Fruit fly (Drosophila melanogaster): ENCODE results near the gene CG31975.
A peak's percentile ranks its signal among the peaks of the same experiment; 100 is the strongest.

CG31975 gene

DNA sequence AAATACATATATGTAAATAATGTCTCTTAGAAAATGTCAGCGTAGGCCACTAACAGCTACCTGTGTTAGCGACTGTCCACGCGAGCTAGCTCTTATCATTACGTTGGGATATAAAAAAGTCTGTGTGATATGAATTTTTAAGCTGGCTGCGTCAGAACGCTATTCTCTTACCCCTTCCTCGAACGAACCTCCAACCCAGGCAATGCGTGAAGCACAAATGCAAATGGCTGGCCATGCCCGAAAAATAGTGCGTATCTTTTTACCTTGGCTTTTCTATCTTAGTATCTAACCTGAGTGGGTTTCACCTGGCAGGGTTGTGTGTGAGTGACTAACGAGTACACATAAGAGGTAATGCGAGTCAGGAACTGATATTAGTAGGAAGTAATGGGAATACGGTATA is 22.4 kb upstream of the CG31975 start (continued):
- no peak for TF ChIP-seq Mrtf (GFP tag; IDR thresholded peaks at IDR 0.05)
- no peak for TF ChIP-seq CG8290 (GFP tag; optimal IDR thresholded peaks at IDR 0.05)
- peak in 1 of 2 experiments; percentile 30 for TF ChIP-seq CG8290 (tag; optimal IDR thresholded peaks at IDR 0.05)
- TF ChIP-seq CG12769 (tag; optimal IDR thresholded peaks at IDR 0.05) = peak; percentile 3
- no peak for TF ChIP-seq CG15696 (tag; optimal IDR thresholded peaks at IDR 0.05)
- TF ChIP-seq CG16813 (GFP tag; IDR thresholded peaks at IDR 0.05; ENCODE audit: partially characterized antibody) = no peak

DNA sequence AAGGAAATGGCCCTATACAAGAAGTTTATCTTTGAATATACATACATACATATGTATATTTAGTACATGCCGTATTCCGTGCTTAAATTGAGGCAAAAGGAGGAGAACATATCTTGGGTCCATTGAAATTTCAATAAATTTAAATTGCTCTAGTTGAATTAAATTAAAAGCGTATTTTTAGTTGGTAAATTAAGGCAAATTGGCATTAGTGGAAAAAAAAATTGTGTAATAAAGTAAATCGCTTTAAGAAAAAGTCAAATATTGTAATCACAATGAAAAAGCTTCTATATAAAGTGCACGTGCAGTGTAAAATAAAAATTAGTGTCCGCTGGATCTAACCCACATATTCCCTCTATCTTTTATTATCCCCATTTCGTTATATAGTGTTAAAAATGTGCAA is 21.4 kb upstream of the CG31975 start:
- TF ChIP-seq gem (tag; optimal IDR thresholded peaks at IDR 0.05) (peak; percentile 35), dmrt11E (tag; optimal IDR thresholded peaks at IDR 0.05) (peak; percentile 11), Sox102F (GFP tag; optimal IDR thresholded peaks at IDR 0.05) (peak; percentile 2), D19A (tag; optimal IDR thresholded peaks at IDR 0.05) (peak; percentile 59), CG18262 (tag; optimal IDR thresholded peaks at IDR 0.05) (peak; percentile 14), eve (GFP tag; optimal IDR thresholded peaks at IDR 0.05) (peak in 1 of 2 experiments; percentile 69), CG10209 (GFP tag; optimal IDR thresholded peaks at IDR 0.05) (no peak), C15 (GFP tag; IDR thresholded peaks at IDR 0.05) (no peak), bigmax (GFP tag; optimal IDR thresholded peaks at IDR 0.05) (no peak), nmo (GFP tag; optimal IDR thresholded peaks at IDR 0.05) (peak; percentile 2)

DNA sequence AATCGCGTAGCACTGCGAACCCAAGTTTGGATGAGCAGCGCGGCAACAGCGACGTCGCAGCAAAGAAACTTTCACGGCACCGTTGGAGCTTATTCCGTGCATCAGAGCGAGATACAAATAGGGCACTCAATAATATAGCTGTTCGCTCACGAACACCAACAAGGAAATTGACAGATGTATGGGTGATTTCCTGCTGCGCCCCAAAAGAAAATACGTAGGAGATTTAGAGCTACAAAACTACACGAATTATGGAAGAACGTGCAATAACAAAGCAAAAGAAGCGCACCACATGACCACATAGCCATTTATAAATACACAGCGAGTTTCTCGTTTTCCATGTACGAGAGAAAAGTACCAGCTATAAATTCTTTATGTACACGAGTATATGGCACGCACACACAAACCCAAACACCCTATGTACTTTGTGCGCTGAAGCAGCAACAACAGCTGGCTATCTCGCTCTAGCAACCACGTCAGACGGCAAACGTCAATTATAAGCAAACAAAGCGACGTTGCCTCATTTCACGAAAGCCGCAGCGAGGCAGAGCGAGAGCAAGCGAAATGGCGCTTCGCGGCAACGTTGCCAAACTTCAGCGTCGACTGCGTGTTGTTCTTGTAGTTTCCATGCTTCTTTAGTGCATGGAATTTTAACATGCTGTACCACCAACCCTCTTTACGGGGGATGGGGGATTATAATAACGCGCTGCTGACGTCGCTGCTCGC is 20.8 kb upstream of the CG31975 start:
- TF ChIP-seq tgo (GFP tag; IDR thresholded peaks at IDR 0.05) (no peak), CG4282 (GFP tag; optimal IDR thresholded peaks at IDR 0.05) (no peak), Optix (GFP tag; IDR thresholded peaks at IDR 0.05) (no peak), wor (GFP tag; IDR thresholded peaks at IDR 0.05) (no peak), schlank (tag; optimal IDR thresholded peaks at IDR 0.05) (peak; percentile 3), CG3163 (GFP tag; optimal IDR thresholded peaks at IDR 0.05) (no peak), HLH4C (GFP tag; IDR thresholded peaks at IDR 0.05; ENCODE audit: partially characterized antibody) (no peak), CG2129 (GFP tag; IDR thresholded peaks at IDR 0.05; ENCODE audit: partially characterized antibody) (no peak), otp (GFP tag; IDR thresholded peaks at IDR 0.05) (no peak), shn (GFP tag; optimal IDR thresholded peaks at IDR 0.05) (no peak), CG13424 (tag; optimal IDR thresholded peaks at IDR 0.05) (no peak), CG4424 (GFP tag; optimal IDR thresholded peaks at IDR 0.05) (peak; percentile 38), lov (optimal IDR thresholded peaks at IDR 0.05) (no peak), lov (GFP tag; IDR thresholded peaks at IDR 0.05) (no peak), CG13287 (GFP tag; IDR thresholded peaks at IDR 0.05; ENCODE audit: partially characterized antibody) (no peak), CG11695 (GFP tag; IDR thresholded peaks at IDR 0.05) (no peak), Deaf1 (tag; optimal IDR thresholded peaks at IDR 0.05) (peak; percentile 35), psq (GFP tag; optimal IDR thresholded peaks at IDR 0.05) (peak; percentile 57), Nf-YC (tag; optimal IDR thresholded peaks at IDR 0.05) (peak; percentile 50), CG1529 (GFP tag; optimal IDR thresholded peaks at IDR 0.05) (peak; percentile 44), ro (GFP tag; IDR thresholded peaks at IDR 0.05) (no peak), Bdp1 (GFP tag; optimal IDR thresholded peaks at IDR 0.05) (no peak), Taf1 (GFP tag; IDR thresholded peaks at IDR 0.05) (no peak), sqz (GFP tag; optimal IDR thresholded peaks at IDR 0.05) (peak; percentile 69), slbo (GFP tag; IDR thresholded peaks at IDR 0.05) (no peak), Ets97D (GFP tag; optimal IDR thresholded peaks at IDR 0.05) (no peak), CG43689 (GFP tag; IDR thresholded peaks at IDR 0.05) (no peak), Mrtf (GFP tag; IDR thresholded peaks at IDR 0.05) (no peak), CG30403 (GFP tag; optimal IDR thresholded peaks at IDR 0.05) (no peak), CG10654 (GFP tag; optimal IDR thresholded peaks at IDR 0.05) (no peak), disco-r (GFP tag; optimal IDR thresholded peaks at IDR 0.05) (no peak), zen (tag; optimal IDR thresholded peaks at IDR 0.05) (peak; percentile 80), nerfin-1 (tag; optimal IDR thresholded peaks at IDR 0.05) (peak; percentile 49)
